5 fruit fly cellular contexts compared by ENCODE assay signal in genomic region chr3R:17810951-17811706, dm6.
A peak's percentile ranks its signal among the peaks of the same experiment; 100 is the strongest.
TF ChIP-seq lines count a peak whose summit lies in the region.

TSS of gene Alg1 (minus strand) at chr3R:17811134.
TSS of gene tinc (plus strand) at chr3R:17811541.

- TF ChIP-seq CTCF in whole organism, embryonic (GFP tag; optimal IDR thresholded peaks at IDR 0.05; lab: Kevin White, UChicago): peak; percentile 41

TF ChIP-seq in whole organism, adult, 20 proteins besides CTCF, POLR2A, EP300 and RAD21 (continues in another document):
- no peak for TF ChIP-seq kay (GFP tag; lab: Kevin White, UChicago; ENCODE audit: borderline replicate concordance)
- TF ChIP-seq Crg-1 (GFP tag; optimal IDR thresholded peaks at IDR 0.05; lab: Kevin White, UChicago): no peak
- TF ChIP-seq CG14711 (tag; optimal IDR thresholded peaks at IDR 0.05; lab: Kevin White, UChicago): peak; percentile 84
- TF ChIP-seq Mnt (GFP tag; optimal IDR thresholded peaks at IDR 0.05; lab: Kevin White, UChicago): peak; percentile 39
- no peak for TF ChIP-seq Clk (GFP tag; optimal IDR thresholded peaks at IDR 0.05; lab: Kevin White, UChicago)
- TF ChIP-seq CG7045 (GFP tag; optimal IDR thresholded peaks at IDR 0.05; lab: Kevin White, UChicago): peak; percentile 73
- TF ChIP-seq CG33017 (tag; optimal IDR thresholded peaks at IDR 0.05; lab: Kevin White, UChicago): peak; percentile 89
- TF ChIP-seq pad (GFP tag; optimal IDR thresholded peaks at IDR 0.05; lab: Kevin White, UChicago): peak; percentile 34
- TF ChIP-seq toe (GFP tag; optimal IDR thresholded peaks at IDR 0.05; lab: Kevin White, UChicago): peak; percentile 62
- TF ChIP-seq CG7101 (tag; optimal IDR thresholded peaks at IDR 0.05; lab: Kevin White, UChicago): peak; percentile 88
- TF ChIP-seq tj (GFP tag; optimal IDR thresholded peaks at IDR 0.05; lab: Kevin White, UChicago): peak; percentile 42
- TF ChIP-seq cnc (optimal IDR thresholded peaks at IDR 0.05; lab: Kevin White, UChicago): no peak
- TF ChIP-seq Hr96 (GFP tag; optimal IDR thresholded peaks at IDR 0.05; lab: Kevin White, UChicago): no peak
- TF ChIP-seq CG5204 (GFP tag; optimal IDR thresholded peaks at IDR 0.05; lab: Kevin White, UChicago): no peak
- peak; percentile 80 for TF ChIP-seq CG12768 (GFP tag; optimal IDR thresholded peaks at IDR 0.05; lab: Kevin White, UChicago)
- peak; percentile 65 for TF ChIP-seq CG11617 (GFP tag; optimal IDR thresholded peaks at IDR 0.05; lab: Kevin White, UChicago)
- TF ChIP-seq CG1620 (GFP tag; optimal IDR thresholded peaks at IDR 0.05; lab: Kevin White, UChicago): peak; percentile 58
- peak; percentile 86 for TF ChIP-seq bab1 (GFP tag; optimal IDR thresholded peaks at IDR 0.05; lab: Kevin White, UChicago)

TF ChIP-seq in whole organism, embryonic, 481 proteins besides CTCF, POLR2A, EP300 and RAD21 (continues in another document):
- TF ChIP-seq Ada2b (GFP tag; IDR thresholded peaks at IDR 0.05; lab: Robert Waterston, UW) (no peak), da (GFP tag; optimal IDR thresholded peaks at IDR 0.05; lab: Kevin White, UChicago) (peak; percentile 1), fd96Cb (tag; optimal IDR thresholded peaks at IDR 0.05; lab: Kevin White, UChicago) (peak; percentile 37), Hr51 (GFP tag; optimal IDR thresholded peaks at IDR 0.05; lab: Kevin White, UChicago) (peak in 1 of 2 experiments; percentile 79), CG7987 (GFP tag; optimal IDR thresholded peaks at IDR 0.05; lab: Kevin White, UChicago) (no peak), Six4 (GFP tag; optimal IDR thresholded peaks at IDR 0.05; lab: Kevin White, UChicago) (peak; percentile 42), ind (GFP tag; optimal IDR thresholded peaks at IDR 0.05; lab: Kevin White, UChicago) (peak; percentile 49), row (GFP tag; IDR thresholded peaks at IDR 0.05; lab: Robert Waterston, UW) (peak; percentile 85), CG31365 (tag; optimal IDR thresholded peaks at IDR 0.05; lab: Kevin White, UChicago) (no peak), tgo (GFP tag; IDR thresholded peaks at IDR 0.05; lab: Robert Waterston, UW) (peak; percentile 56; the same call in 2 of the 3 replicates), Ssrp (tag; optimal IDR thresholded peaks at IDR 0.05; lab: Kevin White, UChicago) (peak; percentile 47), Hr3 (GFP tag; optimal IDR thresholded peaks at IDR 0.05; lab: Kevin White, UChicago) (peak; percentile 64), CG10543 (GFP tag; optimal IDR thresholded peaks at IDR 0.05; lab: Kevin White, UChicago) (peak; percentile 73), unc-4 (GFP tag; IDR thresholded peaks at IDR 0.05; lab: Robert Waterston, UW; ENCODE audit: partially characterized antibody) (0 out of 2 replicates have a peak, but pooled peaks have one; percentile 14), CG3995 (GFP tag; optimal IDR thresholded peaks at IDR 0.05; lab: Kevin White, UChicago) (peak; percentile 12), lmd (GFP tag; IDR thresholded peaks at IDR 0.05; lab: Robert Waterston, UW) (peak; percentile 45; the same call in 1 of the 2 replicates), HmgD (GFP tag; optimal IDR thresholded peaks at IDR 0.05; lab: Kevin White, UChicago) (peak; percentile 20), CG1603 (tag; optimal IDR thresholded peaks at IDR 0.05; lab: Kevin White, UChicago) (peak; percentile 60)

TF ChIP-seq in whole organism, prepupa, 60 proteins besides CTCF, POLR2A, EP300 and RAD21 (continues in another document):
- TF ChIP-seq Smox (GFP tag; optimal IDR thresholded peaks at IDR 0.05; lab: Kevin White, UChicago) (no peak), vri (GFP tag; optimal IDR thresholded peaks at IDR 0.05; lab: Kevin White, UChicago) (no peak), svp (GFP tag; lab: Kevin White, UChicago) (no peak), Blimp-1 (GFP tag; optimal IDR thresholded peaks at IDR 0.05; lab: Kevin White, UChicago) (no peak), CG7368 (GFP tag; optimal IDR thresholded peaks at IDR 0.05; lab: Kevin White, UChicago) (no peak), achi (GFP tag; optimal IDR thresholded peaks at IDR 0.05; lab: Kevin White, UChicago) (no peak), CG6808 (GFP tag; optimal IDR thresholded peaks at IDR 0.05; lab: Kevin White, UChicago) (no peak), CG6163 (GFP tag; IDR thresholded peaks at IDR 0.05; lab: Robert Waterston, UW) (peak; percentile 35; the same call in 2 of the 3 replicates), salr (GFP tag; optimal IDR thresholded peaks at IDR 0.05; lab: Kevin White, UChicago) (no peak), OdsH (GFP tag; optimal IDR thresholded peaks at IDR 0.05; lab: Kevin White, UChicago) (no peak), Lpt (GFP tag; optimal IDR thresholded peaks at IDR 0.05; lab: Kevin White, UChicago) (no peak), Hr38 (GFP tag; optimal IDR thresholded peaks at IDR 0.05; lab: Kevin White, UChicago) (no peak), cyc (GFP tag; optimal IDR thresholded peaks at IDR 0.05; lab: Kevin White, UChicago) (peak; percentile 45), Hr39 (GFP tag; optimal IDR thresholded peaks at IDR 0.05; lab: Kevin White, UChicago) (no peak), Gug (GFP tag; IDR thresholded peaks at IDR 0.05; lab: Robert Waterston, UW) (peak; percentile 61), fd59A (GFP tag; optimal IDR thresholded peaks at IDR 0.05; lab: Kevin White, UChicago) (no peak), acj6 (GFP tag; optimal IDR thresholded peaks at IDR 0.05; lab: Kevin White, UChicago) (no peak), CG32006 (GFP tag; optimal IDR thresholded peaks at IDR 0.05; lab: Kevin White, UChicago) (no peak), CG6276 (GFP tag; optimal IDR thresholded peaks at IDR 0.05; lab: Kevin White, UChicago) (no peak), CG8119 (GFP tag; IDR thresholded peaks at IDR 0.05; lab: Robert Waterston, UW) (peak; percentile 69; the same call in 2 of the 3 replicates)

TF ChIP-seq in whole organism, pupa, 21 proteins besides CTCF, POLR2A, EP300 and RAD21:
- TF ChIP-seq Ets98B (GFP tag; IDR thresholded peaks at IDR 0.05; lab: Robert Waterston, UW) (peak; percentile 36; the same call in 1 of the 2 replicates), CG12605 (GFP tag; IDR thresholded peaks at IDR 0.05; lab: Robert Waterston, UW) (peak; percentile 62; the same call in 1 of the 2 replicates), Snoo (tag; optimal IDR thresholded peaks at IDR 0.05; lab: Kevin White, UChicago) (peak; percentile 38), EcR (GFP tag; optimal IDR thresholded peaks at IDR 0.05; lab: Kevin White, UChicago) (no peak), Pif1A (GFP tag; optimal IDR thresholded peaks at IDR 0.05; lab: Kevin White, UChicago) (no peak), Pif1B (GFP tag; optimal IDR thresholded peaks at IDR 0.05; lab: Kevin White, UChicago) (no peak), rn (GFP tag; IDR thresholded peaks at IDR 0.05; lab: Robert Waterston, UW) (no peak), CG8159 (tag; optimal IDR thresholded peaks at IDR 0.05; lab: Kevin White, UChicago) (peak; percentile 73), CG8301 (tag; optimal IDR thresholded peaks at IDR 0.05; lab: Kevin White, UChicago) (peak; percentile 54), CG15710 (tag; optimal IDR thresholded peaks at IDR 0.05; lab: Kevin White, UChicago) (peak; percentile 69), CG4496 (GFP tag; IDR thresholded peaks at IDR 0.05; lab: Robert Waterston, UW) (peak; percentile 72; the same call in 2 of the 3 replicates), gl (tag; optimal IDR thresholded peaks at IDR 0.05; lab: Kevin White, UChicago) (no peak), CG14655 (GFP tag; optimal IDR thresholded peaks at IDR 0.05; lab: Kevin White, UChicago) (no peak), CG34367 (tag; optimal IDR thresholded peaks at IDR 0.05; lab: Kevin White, UChicago) (peak; percentile 28), fd96Ca (GFP tag; IDR thresholded peaks at IDR 0.05; lab: Robert Waterston, UW) (no peak; the same call in 2 of the 3 replicates), CG17806 (tag; optimal IDR thresholded peaks at IDR 0.05; lab: Kevin White, UChicago) (peak; percentile 85), CG32121 (GFP tag; IDR thresholded peaks at IDR 0.05; lab: Robert Waterston, UW) (peak; percentile 59), CG10348 (GFP tag; IDR thresholded peaks at IDR 0.05; lab: Robert Waterston, UW) (no peak), CG13204 (GFP tag; optimal IDR thresholded peaks at IDR 0.05; lab: Kevin White, UChicago) (no peak), CG9948 (tag; optimal IDR thresholded peaks at IDR 0.05; lab: Kevin White, UChicago) (peak; percentile 59), D1 (tag; optimal IDR thresholded peaks at IDR 0.05; lab: Kevin White, UChicago) (no peak)

TF ChIP-seq in whole organism, wandering third instar larva, 38 proteins besides CTCF, POLR2A, EP300 and RAD21 (continues in another document):
- peak; percentile 58 for TF ChIP-seq sv (GFP tag; optimal IDR thresholded peaks at IDR 0.05; lab: Kevin White, UChicago)
- TF ChIP-seq N (GFP tag; optimal IDR thresholded peaks at IDR 0.05; lab: Kevin White, UChicago): no peak
- peak; percentile 19 for TF ChIP-seq CG9705 (GFP tag; optimal IDR thresholded peaks at IDR 0.05; lab: Kevin White, UChicago)
- no peak for TF ChIP-seq Dif (GFP tag; optimal IDR thresholded peaks at IDR 0.05; lab: Kevin White, UChicago; ENCODE audit: partially characterized antibody)
- TF ChIP-seq Hnf4 (GFP tag; optimal IDR thresholded peaks at IDR 0.05; lab: Kevin White, UChicago): no peak
- TF ChIP-seq jim (GFP tag; optimal IDR thresholded peaks at IDR 0.05; lab: Kevin White, UChicago): no peak
- TF ChIP-seq Abd-B (GFP tag; optimal IDR thresholded peaks at IDR 0.05; lab: Kevin White, UChicago): no peak
- TF ChIP-seq Rel (GFP tag; optimal IDR thresholded peaks at IDR 0.05; lab: Kevin White, UChicago): no peak
- peak; percentile 37 for TF ChIP-seq Rel (tag; optimal IDR thresholded peaks at IDR 0.05; lab: Kevin White, UChicago)
- peak; percentile 37 for TF ChIP-seq Jra (GFP tag; optimal IDR thresholded peaks at IDR 0.05; lab: Kevin White, UChicago)
- TF ChIP-seq Sp1 (GFP tag; optimal IDR thresholded peaks at IDR 0.05; lab: Kevin White, UChicago): peak; percentile 74
- TF ChIP-seq Hr78 (GFP tag; optimal IDR thresholded peaks at IDR 0.05; lab: Kevin White, UChicago): no peak
- TF ChIP-seq pan (optimal IDR thresholded peaks at IDR 0.05; lab: Kevin White, UChicago): no peak
- TF ChIP-seq HLH106 (tag; optimal IDR thresholded peaks at IDR 0.05; lab: Kevin White, UChicago): peak; percentile 82
- peak; percentile 21 for TF ChIP-seq dsf (GFP tag; optimal IDR thresholded peaks at IDR 0.05; lab: Kevin White, UChicago; ENCODE audit: borderline replicate concordance)
- no peak for TF ChIP-seq dmrt93B (GFP tag; optimal IDR thresholded peaks at IDR 0.05; lab: Kevin White, UChicago)
- TF ChIP-seq lola (GFP tag; optimal IDR thresholded peaks at IDR 0.05; lab: Kevin White, UChicago): no peak
- TF ChIP-seq OdsH (GFP tag; optimal IDR thresholded peaks at IDR 0.05; lab: Kevin White, UChicago): peak; percentile 64
- TF ChIP-seq brk (GFP tag; optimal IDR thresholded peaks at IDR 0.05; lab: Kevin White, UChicago): no peak
- TF ChIP-seq woc (GFP tag; optimal IDR thresholded peaks at IDR 0.05; lab: Kevin White, UChicago): no peak
- peak; percentile 48 for TF ChIP-seq psq (GFP tag; optimal IDR thresholded peaks at IDR 0.05; lab: Kevin White, UChicago)
- TF ChIP-seq CrebA (GFP tag; optimal IDR thresholded peaks at IDR 0.05; lab: Kevin White, UChicago; ENCODE audit: borderline replicate concordance): no peak
- peak; percentile 53 for TF ChIP-seq ey (GFP tag; optimal IDR thresholded peaks at IDR 0.05; lab: Kevin White, UChicago)
- TF ChIP-seq Dfd (GFP tag; optimal IDR thresholded peaks at IDR 0.05; lab: Kevin White, UChicago): no peak
